Worm (Caenorhabditis elegans) whole organism, L1 larva: ENCODE measurements around the gene F16H6.4.

ENCODE experiments used
- ama-1 ChIP-seq: fragments of 150-350 bp; optimal IDR thresholded peaks from 2 replicates; lab custom pipeline; 2014
- dpl-1 ChIP-seq, 3 experiments: fragments of 150-350 bp in 2 of 3; sonication (generic microtip) in 1 of 3; optimal IDR thresholded peaks; 2 replicates each; lab custom pipeline; 2014 to 2017; ENCODE audit warnings: missing biosample characterization in 3 of 3, missing genetic modification characterization in 3 of 3, missing genetic modification reagents in 3 of 3
- egl-27 ChIP-seq, 2 experiments: fragments of 150-350 bp in 1 of 2; sonication (generic microtip); optimal IDR thresholded peaks; 3 replicates each; lab custom pipeline; 2017 to 2018; ENCODE audit warnings: missing biosample characterization in 2 of 2, missing genetic modification characterization in 2 of 2, missing genetic modification reagents in 2 of 2
- lin-14 ChIP-seq: fragments of 200-800 bp; sonication (Bioruptor generic); optimal IDR thresholded peaks from 2 replicates; lab custom pipeline; 2018; ENCODE audit warnings: mild to moderate bottlenecking, missing genetic modification characterization, moderate library complexity, missing compliant biosample characterization
- nhr-90 ChIP-seq: sonication (generic microtip); optimal IDR thresholded peaks from 2 replicates; lab custom pipeline; 2016; ENCODE audit warnings: mild to moderate bottlenecking, missing genetic modification characterization, missing compliant biosample characterization; ENCODE audit not compliant: poor library complexity
- rnt-1 ChIP-seq: sonication (generic microtip); optimal IDR thresholded peaks from 2 replicates; lab custom pipeline; 2016; ENCODE audit warnings: mild to moderate bottlenecking, missing genetic modification characterization, moderate library complexity, missing compliant biosample characterization
- snpc-4 ChIP-seq: fragments of 150-350 bp; optimal IDR thresholded peaks from 2 replicates; lab custom pipeline; 2014; ENCODE audit warnings: missing biosample characterization, missing genetic modification characterization

ce11 chrV:18189181-18189580 lies 9.3 kb upstream of the F16H6.4 start, which contains the start of gene clec-246:
- TF ChIP-seq snpc-4 (tag; lab: Kevin White, UChicago), result no peak
- no peak for TF ChIP-seq ama-1
- TF ChIP-seq rnt-1 (tag; lab: Kevin White, UChicago), result no peak
- TF ChIP-seq dpl-1 (GFP tag; optimal IDR thresholded peaks at IDR 0.05; lab: Kevin White, UChicago), result no peak
- TF ChIP-seq egl-27 (tag; optimal IDR thresholded peaks at IDR 0.05; lab: Kevin White, UChicago), result no peak
- no peak for TF ChIP-seq lin-14 (GFP tag; lab: Kevin White, UChicago)
- no peak for TF ChIP-seq nhr-90
